Worm (Caenorhabditis elegans) whole organism, late embryonic: ENCODE results near the gene nlp-71.

Source experiments
- F13H6.1 ChIP-seq: sonication (generic microtip); optimal IDR thresholded peaks from 2 replicates; lab custom pipeline; 2016; ENCODE audit warnings: missing genetic modification characterization, missing compliant biosample characterization
- ceh-14 ChIP-seq: sonication (generic microtip); optimal IDR thresholded peaks from 2 replicates; lab custom pipeline; 2016; ENCODE audit warnings: missing genotype, missing genetic modification characterization, missing compliant biosample characterization
- ceh-19 ChIP-seq: fragments of 200-800 bp; sonication (Bioruptor generic); optimal IDR thresholded peaks from 2 replicates; lab custom pipeline; 2018; ENCODE audit warnings: mild to moderate bottlenecking, missing genetic modification characterization, missing compliant biosample characterization
- mec-3 ChIP-seq: sonication (generic microtip); optimal IDR thresholded peaks from 2 replicates; lab custom pipeline; 2016; ENCODE audit warnings: borderline replicate concordance, missing genetic modification characterization, missing compliant biosample characterization
- pha-4 ChIP-seq: fragments of 150-350 bp; optimal IDR thresholded peaks from 2 replicates; lab custom pipeline; 2018; ENCODE audit warnings: missing biosample characterization, missing genetic modification reagents, missing genetic modification characterization
- rnt-1 ChIP-seq: sonication (generic microtip); optimal IDR thresholded peaks from 2 replicates; lab custom pipeline; 2016; ENCODE audit warnings: missing genetic modification characterization, missing compliant biosample characterization
- ttx-3 ChIP-seq: sonication (generic microtip); optimal IDR thresholded peaks from 2 replicates; lab custom pipeline; 2016; ENCODE audit warnings: missing genetic modification reagents, missing genetic modification characterization, missing compliant biosample characterization

ce11 chrIV:6441601-6442000, 28.2 kb upstream of the nlp-71 start, which contains the start of gene Y73B6BL.31:
- TF ChIP-seq ttx-3 (tag; lab: Kevin White, UChicago) = no peak
- TF ChIP-seq mec-3 = no peak
- TF ChIP-seq rnt-1 (tag; lab: Kevin White, UChicago) = no peak
- no peak for TF ChIP-seq F13H6.1 (tag; lab: Kevin White, UChicago)
- TF ChIP-seq ceh-14 (tag; lab: Kevin White, UChicago) = no peak
- TF ChIP-seq pha-4 (tag; lab: Kevin White, UChicago) = no peak
- TF ChIP-seq ceh-19 = no peak
